Worm (Caenorhabditis elegans): ENCODE results near the gene swsn-1.

- TF ChIP-seq pqm-1 (tag; optimal IDR thresholded peaks at IDR 0.05) (no peak), ama-1 (optimal IDR thresholded peaks at IDR 0.05) (no peak), ceh-16 (tag; optimal IDR thresholded peaks at IDR 0.05) (no peak), mdl-1 (tag; optimal IDR thresholded peaks at IDR 0.05) (no peak), nhr-23 (tag; optimal IDR thresholded peaks at IDR 0.05) (no peak), elt-1 (tag; optimal IDR thresholded peaks at IDR 0.05) (no peak), daf-12 (tag; optimal IDR thresholded peaks at IDR 0.05) (no peak), nhr-11 (tag; optimal IDR thresholded peaks at IDR 0.05) (no peak)
These were observed 30.0 kb upstream of the swsn-1 start for ce11 chrV:20279309-20279708.

All from whole organism, L3 larva.